Worm (Caenorhabditis elegans) whole organism, late embryonic: ENCODE measurements around the gene flp-2.

ENCODE experiments used
- F13H6.1 ChIP-seq: sonication (generic microtip); optimal IDR thresholded peaks from 2 replicates; lab custom pipeline; 2016; ENCODE audit warnings: missing genetic modification characterization, missing compliant biosample characterization
- ceh-2 ChIP-seq: sonication (generic microtip); optimal IDR thresholded peaks from 2 replicates; lab custom pipeline; 2016; ENCODE audit warnings: missing genotype, missing genetic modification characterization, missing compliant biosample characterization
- ceh-22 ChIP-seq: sonication (generic microtip); optimal IDR thresholded peaks from 2 replicates; lab custom pipeline; 2017; ENCODE audit warnings: missing biosample characterization, missing genetic modification characterization
- ets-4 ChIP-seq: sonication (generic microtip); optimal IDR thresholded peaks from 2 replicates; lab custom pipeline; 2016; ENCODE audit warnings: missing genetic modification characterization, missing compliant biosample characterization
- fkh-10 ChIP-seq: fragments of 150-350 bp; optimal IDR thresholded peaks from 2 replicates; lab custom pipeline; 2014; ENCODE audit warnings: missing biosample characterization, missing genetic modification reagents, missing genetic modification characterization
- hlh-15 ChIP-seq: sonication (generic microtip); optimal IDR thresholded peaks from 2 replicates; lab custom pipeline; 2016; ENCODE audit warnings: missing genetic modification characterization, missing compliant biosample characterization
- hlh-8 ChIP-seq: sonication (generic microtip); optimal IDR thresholded peaks from 2 replicates; lab custom pipeline; 2016; ENCODE audit warnings: missing genotype, missing genetic modification characterization, missing compliant biosample characterization
- pat-9 ChIP-seq: fragments of 200-800 bp; sonication (Bioruptor generic); optimal IDR thresholded peaks from 2 replicates; lab custom pipeline; 2018; ENCODE audit warnings: mild to moderate bottlenecking, missing genetic modification characterization, moderate library complexity, missing compliant biosample characterization
- sox-2 ChIP-seq: fragments of 200-800 bp; sonication (Bioruptor generic); IDR thresholded peaks from 2 replicates; pipeline ENCODE4 v1.3.6; 2022; ENCODE audit warnings: missing genetic modification reagents, missing genetic modification characterization, missing compliant biosample characterization
- unc-42 ChIP-seq: sonication (generic microtip); optimal IDR thresholded peaks from 2 replicates; lab custom pipeline; 2016; ENCODE audit warnings: missing genotype, missing genetic modification characterization, missing compliant biosample characterization

DNA sequence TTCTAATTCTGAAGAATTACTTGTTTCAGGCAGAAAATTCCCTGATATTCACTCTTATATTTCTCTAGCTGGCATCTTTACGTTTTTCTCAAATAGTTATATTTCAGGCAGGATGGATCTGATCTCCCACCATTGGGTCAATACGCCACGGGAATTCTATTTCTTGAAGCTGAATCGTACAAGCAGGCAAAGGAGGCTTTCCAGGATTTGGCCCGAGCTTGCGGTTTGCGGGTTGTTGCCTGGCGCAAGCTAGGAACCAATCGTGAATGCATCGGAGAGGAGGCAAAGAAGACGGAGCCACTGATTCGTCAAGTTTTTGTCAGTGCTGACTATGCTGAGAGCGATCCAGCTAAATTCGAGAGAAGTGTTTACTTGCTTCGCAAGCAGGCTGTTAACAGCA lies 10.0 kb downstream of the flp-2 start:
- no peak for TF ChIP-seq sox-2 (GFP tag; lab: Robert Waterston, UW)
- TF ChIP-seq ceh-2 (tag; lab: Kevin White, UChicago): no peak
- TF ChIP-seq unc-42 (tag; lab: Kevin White, UChicago): no peak
- TF ChIP-seq fkh-10 (GFP tag; lab: Kevin White, UChicago): no peak
- TF ChIP-seq F13H6.1 (tag; lab: Kevin White, UChicago): no peak
- TF ChIP-seq ets-4 (tag; lab: Kevin White, UChicago): no peak
- TF ChIP-seq ceh-22: no peak
- TF ChIP-seq hlh-8 (tag; lab: Kevin White, UChicago): no peak
- TF ChIP-seq hlh-15 (tag; lab: Kevin White, UChicago): no peak
- TF ChIP-seq pat-9 (tag; lab: Kevin White, UChicago): no peak
